Fruit fly (Drosophila melanogaster) whole organism, embryonic: Measurements from ENCODE around the gene cpb.

Experiments used
- ATbp ChIP-seq: fragments of 200-800 bp; sonication (Bioruptor generic); optimal IDR thresholded peaks from 2 replicates; lab custom pipeline; 2017; ENCODE audit warnings: missing biosample characterization, mild to moderate bottlenecking, missing genetic modification characterization, missing genetic modification reagents
- Awh ChIP-seq: fragments of 200-800 bp; sonication (Bioruptor generic); IDR thresholded peaks from 2 replicates; pipeline ENCODE4, ENCODE4 v1.3.6; 2022; ENCODE audit warnings: missing biosample characterization, missing genetic modification characterization
- BEAF-32 ChIP-seq: fragments of 200-800 bp; sonication (Bioruptor generic); optimal IDR thresholded peaks from 3 replicates; lab custom pipeline; 2017; ENCODE audit warnings: missing biosample characterization, missing genetic modification characterization, mild to moderate bottlenecking, moderate library complexity, missing genetic modification reagents
- CG10209 ChIP-seq: fragments of 200-800 bp; sonication (Bioruptor generic); optimal IDR thresholded peaks from 3 replicates; lab custom pipeline; 2017; ENCODE audit warnings: missing biosample characterization, mild to moderate bottlenecking, missing genetic modification characterization, missing genetic modification reagents
- CG11723 ChIP-seq: fragments of 200-800 bp; sonication (Bioruptor generic); optimal IDR thresholded peaks from 2 replicates; lab custom pipeline; 2017; ENCODE audit warnings: missing biosample characterization, mild to moderate bottlenecking, missing genetic modification characterization
- CG12299 ChIP-seq: fragments of 200-800 bp; sonication (Bioruptor generic); optimal IDR thresholded peaks from 2 replicates; lab custom pipeline; 2018; ENCODE audit warnings: missing biosample characterization, mild to moderate bottlenecking, missing genetic modification characterization
- CG14965 ChIP-seq: fragments of 200-800 bp; sonication (Bioruptor generic); optimal IDR thresholded peaks from 2 replicates; lab custom pipeline; 2016; ENCODE audit warnings: missing biosample characterization, missing genetic modification characterization, borderline replicate concordance
- CG15269 ChIP-seq: fragments of 200-800 bp; sonication (Bioruptor generic); optimal IDR thresholded peaks from 2 replicates; lab custom pipeline; 2018; ENCODE audit warnings: missing biosample characterization, mild to moderate bottlenecking, missing genetic modification characterization, moderate library complexity
- CG17359 ChIP-seq: fragments of 200-800 bp; sonication (Bioruptor generic); optimal IDR thresholded peaks from 3 replicates; lab custom pipeline; 2018; ENCODE audit warnings: missing biosample characterization, mild to moderate bottlenecking, missing genetic modification characterization, moderate library complexity
- CG2129 ChIP-seq: fragments of 200-800 bp; sonication (Bioruptor generic); IDR thresholded peaks from 2 replicates; pipeline ENCODE4 v1.3.6; 2022; ENCODE audit warnings: missing biosample characterization, missing genetic modification characterization; ENCODE audit not compliant: partially characterized antibody
- CG2678 ChIP-seq: fragments of 200-800 bp; sonication (Bioruptor generic); optimal IDR thresholded peaks from 3 replicates; lab custom pipeline; 2019; ENCODE audit warnings: missing biosample characterization, mild to moderate bottlenecking, missing genetic modification characterization, moderate library complexity
- CG32767 ChIP-seq: fragments of 200-800 bp; sonication (Bioruptor generic); IDR thresholded peaks from 2 replicates; pipeline ENCODE4 v1.3.6; 2022; ENCODE audit warnings: missing biosample characterization, missing genetic modification characterization
- CG33557 ChIP-seq: fragments of 200-800 bp; sonication (Bioruptor generic); optimal IDR thresholded peaks from 2 replicates; lab custom pipeline; 2019; ENCODE audit warnings: missing biosample characterization, mild to moderate bottlenecking, missing genetic modification characterization, moderate library complexity
- CG3407 ChIP-seq: fragments of 200-800 bp; sonication (Bioruptor generic); optimal IDR thresholded peaks from 2 replicates; lab custom pipeline; 2018; ENCODE audit warnings: missing biosample characterization, mild to moderate bottlenecking, missing genetic modification characterization
- CG34376 ChIP-seq: fragments of 200-800 bp; sonication (Bioruptor generic); optimal IDR thresholded peaks from 2 replicates; lab custom pipeline; 2018; ENCODE audit warnings: missing biosample characterization, mild to moderate bottlenecking, missing genetic modification characterization
- CG42726 ChIP-seq: fragments of 200-800 bp; sonication (Bioruptor generic); IDR thresholded peaks from 2 replicates; pipeline ENCODE4 v1.3.6; 2022; ENCODE audit warnings: missing biosample characterization, missing genetic modification characterization; ENCODE audit not compliant: partially characterized antibody
- CG8290 ChIP-seq, 3 experiments: fragments of 200-800 bp; sonication (Bioruptor generic); optimal IDR thresholded peaks; 2 replicates each; lab custom pipeline; 2016 to 2019; ENCODE audit warnings: missing biosample characterization in 3 of 3, missing genetic modification characterization in 3 of 3, mild to moderate bottlenecking in 2 of 3, moderate library complexity in 1 of 3
- CG9215 ChIP-seq: fragments of 200-800 bp; sonication (Bioruptor generic); IDR thresholded peaks from 2 replicates; pipeline ENCODE4 v1.3.6; 2022; ENCODE audit warnings: missing biosample characterization, missing genetic modification characterization
- CG9932 ChIP-seq: fragments of 200-800 bp; sonication (Bioruptor generic); IDR thresholded peaks from 2 replicates; pipeline ENCODE4 v1.3.6; 2022; ENCODE audit warnings: missing biosample characterization, missing genetic modification characterization
- CTCF ChIP-seq: fragments of 200-800 bp; sonication (Bioruptor generic); optimal IDR thresholded peaks from 2 replicates; lab custom pipeline; 2017; ENCODE audit warnings: missing biosample characterization, mild to moderate bottlenecking, missing genetic modification characterization, moderate library complexity
- CrebB ChIP-seq: fragments of 200-800 bp; sonication (Bioruptor generic); optimal IDR thresholded peaks from 3 replicates; lab custom pipeline; 2018; ENCODE audit warnings: missing biosample characterization, mild to moderate bottlenecking, missing genetic modification characterization
- E2f2 ChIP-seq: fragments of 200-800 bp; sonication (Bioruptor generic); IDR thresholded peaks from 2 replicates; pipeline ENCODE4 v1.3.6; 2022; ENCODE audit warnings: missing biosample characterization, missing genetic modification characterization
- MTF-1 ChIP-seq: fragments of 200-800 bp; sonication (Bioruptor generic); optimal IDR thresholded peaks from 2 replicates; lab custom pipeline; 2018; ENCODE audit warnings: missing biosample characterization, mild to moderate bottlenecking, missing genetic modification characterization, borderline replicate concordance
- NFAT ChIP-seq: fragments of 200-800 bp; sonication (Bioruptor generic); IDR thresholded peaks from 2 replicates; pipeline ENCODE4 v1.3.6; 2022; ENCODE audit warnings: missing biosample characterization, missing genetic modification characterization
- NK7.1 ChIP-seq: fragments of 200-800 bp; sonication (Bioruptor generic); optimal IDR thresholded peaks from 3 replicates; lab custom pipeline; 2016; ENCODE audit warnings: missing biosample characterization, missing genetic modification characterization
- Sin3A ChIP-seq: fragments of >200 bp; optimal IDR thresholded peaks from 2 replicates; lab custom pipeline; 2018
- Sry-β ChIP-seq: fragments of 200-800 bp; sonication (Bioruptor generic); optimal IDR thresholded peaks from 2 replicates; lab custom pipeline; 2018; ENCODE audit warnings: missing biosample characterization, mild to moderate bottlenecking, missing genetic modification characterization, moderate library complexity
- Tbp ChIP-seq: fragments of >200 bp; optimal IDR thresholded peaks from 2 replicates; lab custom pipeline; 2018; ENCODE audit warnings: missing biosample characterization, missing genetic modification characterization
- bbx ChIP-seq: fragments of 200-800 bp; sonication (Bioruptor generic); IDR thresholded peaks from 2 replicates; pipeline ENCODE4 v1.3.6; 2022; ENCODE audit warnings: missing biosample characterization, missing genetic modification characterization; ENCODE audit not compliant: partially characterized antibody
- bsh ChIP-seq, 2 experiments: fragments of 200-800 bp; sonication (Bioruptor generic); optimal IDR thresholded peaks; 2 replicates each; lab custom pipeline; 2017 to 2018; ENCODE audit warnings: mild to moderate bottlenecking in 2 of 2, missing biosample characterization in 2 of 2, missing genetic modification characterization in 2 of 2, moderate library complexity in 1 of 2
- chinmo ChIP-seq: fragments of 200-800 bp; sonication (Bioruptor generic); IDR thresholded peaks from 4 replicates; pipeline ENCODE4 v1.3.6; 2022; ENCODE audit warnings: missing biosample characterization, missing genetic modification characterization; ENCODE audit not compliant: partially characterized antibody
- gem ChIP-seq: fragments of 200-800 bp; sonication (Bioruptor generic); optimal IDR thresholded peaks from 2 replicates; lab custom pipeline; 2019; ENCODE audit warnings: missing biosample characterization, mild to moderate bottlenecking, missing genetic modification characterization, moderate library complexity
- lab ChIP-seq: fragments of 200-800 bp; sonication (Bioruptor generic); optimal IDR thresholded peaks from 3 replicates; lab custom pipeline; 2017; ENCODE audit warnings: missing biosample characterization, missing genetic modification characterization, mild to moderate bottlenecking, moderate library complexity, missing genetic modification reagents
- mirr ChIP-seq: fragments of 200-800 bp; sonication (Bioruptor generic); optimal IDR thresholded peaks from 3 replicates; lab custom pipeline; 2018; ENCODE audit warnings: missing biosample characterization, mild to moderate bottlenecking, missing genetic modification characterization
- otp ChIP-seq: fragments of 200-800 bp; sonication (Bioruptor generic); IDR thresholded peaks from 3 replicates; pipeline ENCODE4, ENCODE4 v1.3.6; 2022; ENCODE audit warnings: missing biosample characterization, missing genetic modification characterization
- run ChIP-seq: fragments of 200-800 bp; sonication (Bioruptor generic); optimal IDR thresholded peaks from 3 replicates; lab custom pipeline; 2018; ENCODE audit warnings: missing biosample characterization, mild to moderate bottlenecking, missing genetic modification characterization
- sens ChIP-seq: fragments of 200-800 bp; sonication (Bioruptor generic); peaks from one replicate; lab custom pipeline; 2016; ENCODE audit warnings: missing biosample characterization, missing genetic modification characterization
- seq ChIP-seq: fragments of 200-800 bp; sonication (Bioruptor generic); IDR thresholded peaks from 2 replicates; pipeline ENCODE4 v1.3.6; 2022; ENCODE audit warnings: missing biosample characterization, missing genetic modification characterization
- so ChIP-seq: fragments of 200-800 bp; sonication (Bioruptor generic); IDR thresholded peaks from 3 replicates; pipeline ENCODE4 v1.3.6; 2022; ENCODE audit warnings: missing biosample characterization, missing genetic modification characterization
- sob ChIP-seq: fragments of 200-800 bp; sonication (Bioruptor generic); IDR thresholded peaks from 2 replicates; pipeline ENCODE4 v1.3.6; 2022; ENCODE audit warnings: missing biosample characterization, missing genetic modification characterization
- sr ChIP-seq: fragments of 200-800 bp; sonication (Bioruptor generic); IDR thresholded peaks from 3 replicates; pipeline ENCODE4 v1.3.6; 2022; ENCODE audit warnings: missing biosample characterization, missing genetic modification characterization
- stc ChIP-seq: fragments of 200-800 bp; sonication (Bioruptor generic); IDR thresholded peaks from 2 replicates; pipeline ENCODE4 v1.3.6; 2022; ENCODE audit warnings: missing biosample characterization, missing genetic modification characterization
- tap ChIP-seq: fragments of 200-800 bp; optimal IDR thresholded peaks from 3 replicates; lab custom pipeline; 2019; ENCODE audit warnings: missing biosample characterization, mild to moderate bottlenecking, missing genetic modification characterization, moderate library complexity
- tna ChIP-seq: fragments of 200-800 bp; sonication (Bioruptor generic); IDR thresholded peaks from 2 replicates; pipeline ENCODE4 v1.3.6; 2022; ENCODE audit warnings: missing biosample characterization, missing genetic modification characterization; ENCODE audit not compliant: partially characterized antibody
- vnd ChIP-seq: fragments of 200-800 bp; sonication (Bioruptor generic); IDR thresholded peaks from 3 replicates; pipeline ENCODE4 v1.3.6; 2022; ENCODE audit warnings: missing biosample characterization, missing genetic modification characterization; ENCODE audit not compliant: partially characterized antibody
- zen ChIP-seq: fragments of 200-800 bp; sonication (Bioruptor generic); optimal IDR thresholded peaks from 3 replicates; lab custom pipeline; 2018; ENCODE audit warnings: missing biosample characterization, mild to moderate bottlenecking, missing genetic modification characterization, moderate library complexity

cpb gene

dm6 chr2L:1740095-1740494 lies 35.4 kb downstream of the cpb start (continued):
- peak; percentile 12 for TF ChIP-seq gem
- TF ChIP-seq seq = peak; percentile 46; the same call in 1 of the 2 replicates
- peak; percentile 30 for TF ChIP-seq CG15269 (tag; lab: Kevin White, UChicago)
- no peak for TF ChIP-seq CG14965 (GFP tag; lab: Kevin White, UChicago)
- TF ChIP-seq bsh (GFP tag; optimal IDR thresholded peaks at IDR 0.05; lab: Kevin White, UChicago) = peak in 1 of 2 experiments; percentile 4
- TF ChIP-seq CG2678 (tag; lab: Kevin White, UChicago) = peak; percentile 35
- TF ChIP-seq CG10209 (GFP tag; lab: Kevin White, UChicago) = peak; percentile 16
- no peak for TF ChIP-seq Sry-β (GFP tag; lab: Kevin White, UChicago)
- 0 out of 3 replicates have a peak, but pooled peaks have one; percentile 5 for TF ChIP-seq sr (GFP tag; lab: Robert Waterston, UW)
- TF ChIP-seq CG2129 (GFP tag; lab: Robert Waterston, UW) = no peak
- TF ChIP-seq so (GFP tag; lab: Robert Waterston, UW) = no peak
- peak; percentile 52 for TF ChIP-seq ATbp (GFP tag; lab: Kevin White, UChicago)
- no peak for TF ChIP-seq tap (tag; lab: Kevin White, UChicago)
- TF ChIP-seq sob (GFP tag; lab: Robert Waterston, UW) = peak; percentile 46; the same call in 1 of the 2 replicates
- TF ChIP-seq CG9932 (GFP tag; lab: Robert Waterston, UW) = peak; percentile 13; the same call in 1 of the 2 replicates
- TF ChIP-seq bbx (GFP tag; lab: Robert Waterston, UW) = no peak
- no peak for TF ChIP-seq NK7.1 (GFP tag; lab: Kevin White, UChicago)
- TF ChIP-seq chinmo (GFP tag; lab: Robert Waterston, UW) = 0 out of 4 replicates have a peak, but pooled peaks have one; percentile 5
- TF ChIP-seq mirr (GFP tag; lab: Kevin White, UChicago) = peak; percentile 53
- TF ChIP-seq CG8290 (GFP tag; optimal IDR thresholded peaks at IDR 0.05; lab: Kevin White, UChicago) = no peak
- TF ChIP-seq CG8290 (tag; optimal IDR thresholded peaks at IDR 0.05; lab: Kevin White, UChicago) = peak in 1 of 2 experiments; percentile 27
- TF ChIP-seq sens (GFP tag; lab: Kevin White, UChicago) = peak; percentile 10
- TF ChIP-seq CG17359 (tag; lab: Kevin White, UChicago) = peak; percentile 6
- TF ChIP-seq Awh = peak; percentile 55; the same call in 1 of the 2 replicates
- peak; percentile 18 for TF ChIP-seq CG3407 (GFP tag; lab: Kevin White, UChicago)
- TF ChIP-seq zen = no peak
- TF ChIP-seq lab = peak; percentile 62
- 0 out of 3 replicates have a peak, but pooled peaks have one; percentile 22 for TF ChIP-seq otp (GFP tag; lab: Robert Waterston, UW)
- 0 out of 2 replicates have a peak, but pooled peaks have one; percentile 35 for TF ChIP-seq CG32767
- peak; percentile 56 for TF ChIP-seq stc (GFP tag; lab: Robert Waterston, UW)

- TF ChIP-seq CG34376 (GFP tag; lab: Kevin White, UChicago) (peak; percentile 31), CG42726 (no peak)
These were observed 39.1 kb downstream of the cpb start for dm6 chr2L:1743800-1744199.

DNA sequence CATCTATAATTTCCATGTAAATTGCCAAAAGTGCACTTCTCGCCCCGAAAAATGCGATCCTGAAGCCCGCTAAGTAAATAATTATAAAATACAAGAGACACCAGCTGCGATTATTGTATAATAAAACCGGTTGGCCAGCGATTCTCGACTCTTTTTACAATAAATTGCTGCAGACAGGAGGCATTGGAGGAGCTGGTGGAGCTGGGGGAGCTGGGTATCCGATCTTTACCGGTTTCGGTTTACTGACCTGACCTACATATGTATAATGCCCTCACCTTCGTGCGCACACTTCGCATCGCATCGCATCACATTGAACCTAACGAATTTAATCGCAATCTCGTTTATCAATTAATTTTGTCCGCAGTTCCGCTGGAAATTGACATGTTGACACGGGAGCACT lies 43.7 kb downstream of the cpb start:
- TF ChIP-seq chinmo (GFP tag; lab: Robert Waterston, UW) (0 out of 4 replicates have a peak, but pooled peaks have one; percentile 59), run (tag; lab: Kevin White, UChicago) (no peak), Tbp (GFP tag; lab: Kevin White, UChicago) (no peak)

DNA sequence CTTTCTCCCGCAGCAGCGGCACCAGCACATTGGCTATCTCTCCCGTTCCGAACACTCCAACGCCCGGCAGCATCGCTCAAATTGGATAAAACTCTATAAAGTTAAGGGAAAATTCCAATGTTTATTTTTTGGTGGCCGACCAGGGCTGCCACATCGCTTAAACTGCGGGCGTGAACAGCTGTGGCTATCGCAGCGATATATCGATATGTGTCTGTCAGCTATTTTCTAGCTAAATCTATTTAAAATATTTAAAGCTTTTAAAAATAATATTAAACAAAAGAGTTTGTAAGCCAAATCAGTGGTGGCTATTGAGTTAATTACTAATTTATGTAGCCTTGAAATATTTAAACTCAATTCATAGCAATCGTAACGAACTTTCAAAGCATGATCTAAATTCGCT lies 47.3 kb downstream of the cpb start, which contains the start of the genes CG17712 and CG17648:
Gene CG17712, minus strand, starts transcription at position 170 of the 400 bp plus-strand sequence.
Gene CG17648, plus strand, starts transcription at position 356 of the 400 bp plus-strand sequence.
- TF ChIP-seq tna (peak; percentile 67), CG33557 (no peak), Sin3A (lab: Kevin White, UChicago) (peak; percentile 17), vnd (peak; percentile 79), BEAF-32 (GFP tag; lab: Kevin White, UChicago) (peak; percentile 81), CG11723 (GFP tag; lab: Kevin White, UChicago) (no peak), E2f2 (GFP tag; lab: Robert Waterston, UW) (peak; percentile 56), MTF-1 (GFP tag; lab: Kevin White, UChicago) (no peak), CrebB (no peak), CG42726 (peak; percentile 79), CG12299 (tag; lab: Kevin White, UChicago) (no peak), NFAT (GFP tag; lab: Robert Waterston, UW) (peak; percentile 38; the same call in 1 of the 2 replicates), CG9215 (GFP tag; lab: Robert Waterston, UW) (no peak), CTCF (GFP tag; lab: Kevin White, UChicago) (no peak)
